Worm (Caenorhabditis elegans) whole organism, L4/young adult: Measurements from ENCODE around the gene fbxa-67.

Experiments used
- dao-5 ChIP-seq: sonication (generic microtip); optimal IDR thresholded peaks from 2 replicates; lab custom pipeline; 2016; ENCODE audit warnings: missing genotype, missing genetic modification characterization, moderate library complexity, missing compliant biosample characterization
- him-1 ChIP-seq: sonication (generic microtip); optimal IDR thresholded peaks from 2 replicates; lab custom pipeline; 2016; ENCODE audit warnings: missing genotype, missing genetic modification reagents, missing genetic modification characterization, missing compliant biosample characterization

DNA sequence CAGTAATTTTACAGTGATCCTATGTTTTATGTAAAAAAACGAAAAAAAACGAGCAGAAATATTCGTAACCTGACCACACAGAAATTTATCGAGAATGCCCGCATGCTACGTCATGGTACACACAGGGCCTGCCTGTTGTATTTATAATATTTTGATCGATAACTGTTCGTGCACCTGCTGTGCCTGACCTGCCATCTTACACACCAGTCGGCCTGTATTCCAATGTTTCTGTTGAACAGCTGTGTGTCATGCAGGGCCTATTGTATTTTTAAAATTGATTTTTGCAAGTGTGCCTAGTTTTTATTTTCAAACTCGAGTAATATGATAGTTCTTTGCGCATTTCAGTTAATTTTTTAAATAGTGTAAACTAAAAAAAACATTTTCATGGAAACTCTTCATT lies 15.8 kb upstream of the fbxa-67 start:
- no peak for TF ChIP-seq him-1 (tag; lab: Kevin White, UChicago)
- no peak for TF ChIP-seq dao-5 (tag; lab: Kevin White, UChicago)
